Worm (Caenorhabditis elegans) whole organism, dauer: ENCODE measurements around the gene srh-115.

Experiments used
- unc-62 ChIP-seq: sonication (generic microtip); optimal IDR thresholded peaks from 2 replicates; lab custom pipeline; 2017; ENCODE audit warnings: missing biosample characterization, missing genetic modification reagents, missing genetic modification characterization

The srh-115 gene

ce11 chrV:17255454-17255853 lies at the start of gene srh-115:
Gene srh-115, plus strand, starts transcription at chrV:17255754.
- no peak for TF ChIP-seq unc-62 (GFP tag; lab: Kevin White, UChicago)

DNA sequence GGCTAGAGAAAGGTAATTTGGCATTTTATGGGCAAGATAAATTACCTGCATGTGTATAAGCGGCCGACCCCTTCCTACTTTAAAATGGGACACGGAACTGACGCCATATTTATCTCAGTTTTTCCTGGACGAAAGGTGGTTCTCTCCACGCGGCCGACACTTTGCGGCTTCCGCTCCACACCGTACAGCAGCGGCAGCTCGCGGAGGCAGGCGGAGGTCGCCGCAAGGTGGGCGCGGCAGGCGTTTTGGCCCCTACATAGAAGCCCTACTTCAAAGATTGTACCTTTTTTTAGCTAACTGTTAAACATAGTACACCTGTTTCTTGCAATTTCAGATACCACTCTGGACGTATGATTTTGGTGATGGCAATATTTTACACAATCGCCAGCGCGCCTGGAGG lies 49.1 kb upstream of the srh-115 start:
- no peak for TF ChIP-seq unc-62 (GFP tag; lab: Kevin White, UChicago)

ce11 chrV:17208045-17208444 lies 47.5 kb upstream of the srh-115 start, which contains the start of gene Y68A4A.13:
Gene Y68A4A.13, minus strand, starts transcription at chrV:17208145.
- no peak for TF ChIP-seq unc-62 (GFP tag; lab: Kevin White, UChicago)

DNA sequence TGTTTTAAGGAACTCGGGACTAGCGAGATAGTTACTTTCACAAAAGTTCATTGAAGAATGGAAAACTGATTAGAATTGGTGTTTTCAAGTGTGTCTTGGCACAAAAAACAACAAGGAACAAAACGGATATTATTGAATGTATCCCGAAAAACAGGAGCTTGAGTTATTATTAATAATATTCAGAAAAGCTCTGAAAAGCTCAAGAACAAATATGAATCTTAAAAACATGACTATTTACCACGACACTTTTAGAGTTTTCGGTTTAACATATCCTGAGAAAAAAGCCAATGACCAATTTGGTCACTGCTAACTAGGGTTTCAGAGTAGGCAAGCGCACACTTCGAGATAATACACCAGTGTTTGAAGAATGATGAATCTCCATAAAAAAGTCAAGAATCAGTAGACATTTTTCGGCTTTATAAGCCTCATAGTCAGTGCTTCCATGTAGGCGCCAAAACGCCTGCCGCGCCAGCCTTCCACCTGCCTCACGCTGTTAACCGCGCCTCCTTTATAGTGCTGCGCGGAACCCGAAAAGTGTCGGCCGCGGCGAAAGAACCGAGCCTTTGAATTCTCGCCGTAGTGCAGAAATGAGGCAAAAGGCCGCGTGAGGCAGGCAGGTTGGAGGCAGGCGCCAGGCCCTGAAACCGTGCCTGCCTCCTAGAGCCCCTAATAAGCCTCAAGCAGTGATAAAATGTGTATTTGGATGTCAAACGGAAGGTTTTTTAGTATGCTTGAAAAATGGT lies 43.4 kb upstream of the srh-115 start, which contains the start of gene srh-236:
Gene srh-236, minus strand, starts transcription at position 51 of the 743 bp plus-strand sequence.
- TF ChIP-seq unc-62 (GFP tag; lab: Kevin White, UChicago), result no peak

DNA sequence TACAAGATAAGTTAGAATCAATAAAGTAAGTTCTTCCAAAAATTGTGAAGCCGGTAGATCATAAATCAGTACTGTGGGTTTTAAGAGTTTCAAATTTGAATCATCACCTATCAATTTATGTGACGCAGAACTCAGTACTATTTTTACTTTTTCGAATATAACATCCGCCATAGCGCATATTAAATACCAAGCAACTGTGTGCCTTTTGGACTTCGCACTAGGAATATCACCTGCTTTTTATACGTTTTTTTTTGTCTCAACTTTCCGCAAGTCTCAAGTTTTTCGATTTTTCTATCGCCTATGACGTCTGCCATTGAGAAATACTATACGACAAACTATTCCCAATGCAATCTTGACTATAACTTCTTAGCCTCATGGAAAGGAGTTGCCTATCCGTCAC lies 42.8 kb upstream of the srh-115 start, which contains the start of gene srh-113:
Gene srh-113, plus strand, starts transcription at position 301 of the 400 bp plus-strand sequence.
- TF ChIP-seq unc-62 (GFP tag; lab: Kevin White, UChicago), result no peak

DNA sequence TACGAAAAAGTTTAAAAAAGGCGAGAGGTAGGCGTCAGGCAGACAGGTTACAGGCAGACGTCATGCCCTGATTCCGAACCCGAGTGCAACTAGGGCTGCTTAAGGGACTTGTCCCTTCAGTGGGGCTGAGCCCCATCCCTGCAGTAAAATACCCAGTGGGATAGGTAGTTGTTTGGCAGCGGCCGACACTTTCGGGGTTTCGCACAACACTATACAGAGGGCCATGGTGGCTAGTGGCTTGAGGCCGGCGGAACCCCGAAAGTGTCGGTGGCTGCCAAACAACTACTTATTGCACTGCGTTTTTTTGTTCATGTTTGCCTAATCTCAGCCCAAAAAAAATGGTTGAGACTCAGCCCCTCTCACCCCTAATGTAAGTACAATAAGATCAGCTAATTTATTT lies 40.0 kb upstream of the srh-115 start:
- TF ChIP-seq unc-62 (GFP tag; lab: Kevin White, UChicago), result no peak

DNA sequence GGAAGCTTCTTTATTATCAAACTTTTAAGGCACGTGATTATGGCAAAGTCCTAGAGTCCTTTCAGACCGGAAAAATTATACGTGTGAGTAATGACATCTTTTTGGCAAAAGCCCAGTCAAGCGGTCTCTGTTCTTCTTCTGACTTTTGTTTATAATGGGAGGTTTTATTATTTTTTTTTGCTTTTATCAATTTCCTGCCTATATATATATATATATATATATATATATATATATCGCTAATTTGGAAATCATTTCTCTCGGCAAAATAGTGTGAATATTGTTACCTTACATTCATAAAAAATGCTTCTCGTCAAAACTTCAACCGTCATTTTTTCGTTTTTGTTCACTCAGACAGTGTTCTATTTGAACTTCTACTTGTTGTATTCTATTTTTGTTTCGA lies 37.9 kb upstream of the srh-115 start, which contains the start of gene srbc-62:
Gene srbc-62, plus strand, starts transcription at position 301 of the 400 bp plus-strand sequence.
- no peak for TF ChIP-seq unc-62 (GFP tag; lab: Kevin White, UChicago)

DNA sequence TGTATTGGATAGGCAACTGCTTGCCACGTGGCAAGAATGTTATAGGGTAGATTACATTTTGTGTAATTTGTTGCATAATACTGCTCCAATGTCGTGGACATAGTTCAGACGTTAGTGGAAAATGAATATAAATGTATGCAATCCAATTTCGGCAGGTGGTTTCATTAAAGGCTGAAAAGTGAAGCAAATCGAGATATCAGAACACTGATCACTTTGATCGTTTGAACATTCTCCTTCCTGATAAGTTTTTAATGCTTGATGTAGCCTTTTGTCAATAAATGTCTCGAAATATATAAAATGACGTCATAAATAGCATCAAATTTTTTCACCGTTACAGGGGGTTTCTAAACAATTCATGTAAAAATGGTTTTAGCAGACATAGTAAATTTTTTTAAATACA lies 35.2 kb upstream of the srh-115 start, which contains the start of gene srh-109:
Gene srh-109, minus strand, starts transcription at position 101 of the 400 bp plus-strand sequence.
- TF ChIP-seq unc-62 (GFP tag; lab: Kevin White, UChicago), result no peak

DNA sequence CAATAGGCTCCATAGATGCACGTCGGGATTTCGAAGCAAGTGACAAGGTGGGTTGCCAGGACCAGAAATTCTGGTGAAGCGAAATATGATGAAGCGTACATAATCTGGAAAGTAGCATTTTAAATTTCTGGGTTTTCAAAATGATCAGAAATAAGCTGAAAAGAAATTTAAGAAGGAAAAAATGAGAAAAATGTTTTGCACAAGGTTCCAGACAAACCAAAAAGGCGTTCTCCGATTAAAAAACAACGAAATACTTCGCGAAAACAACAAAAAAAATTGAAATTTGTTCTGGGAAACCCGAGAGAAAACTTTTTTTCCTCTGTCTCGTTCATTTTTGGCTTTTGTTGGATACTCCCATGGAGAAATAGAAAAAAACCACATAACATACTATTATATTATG lies 32.2 kb upstream of the srh-115 start, which contains the start of gene srh-252:
Gene srh-252, minus strand, starts transcription at position 101 of the 400 bp plus-strand sequence.
- no peak for TF ChIP-seq unc-62 (GFP tag; lab: Kevin White, UChicago)

DNA sequence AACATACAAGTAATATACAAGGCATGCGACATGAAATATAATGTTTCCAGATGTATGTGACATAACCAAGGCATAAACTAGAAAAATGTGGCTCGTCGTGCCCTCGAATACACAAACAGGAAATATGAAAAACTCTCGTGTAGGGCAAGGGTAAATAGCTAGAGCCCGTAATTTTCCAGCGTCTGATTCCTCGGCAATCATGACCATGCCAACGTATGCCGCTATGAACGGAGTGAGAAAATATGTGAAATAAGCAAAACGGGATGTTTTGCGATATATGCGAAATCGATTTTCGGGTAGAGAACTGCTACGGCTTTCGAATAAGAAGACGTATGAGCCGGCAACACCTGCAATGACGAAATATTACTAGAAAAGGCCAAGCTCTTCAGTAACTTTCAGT lies 30.2 kb upstream of the srh-115 start, which contains the start of gene scl-25:
Gene scl-25, plus strand, starts transcription at position 301 of the 400 bp plus-strand sequence.
- TF ChIP-seq unc-62 (GFP tag; lab: Kevin White, UChicago), result no peak

- TF ChIP-seq unc-62 (GFP tag; lab: Kevin White, UChicago), result no peak
Measured at ce11 chrV:17226119-17226518, 29.4 kb upstream of the srh-115 start, which contains the start of gene srh-112. Gene srh-112, minus strand, starts transcription at chrV:17226219.

ce11 chrV:17232403-17232802 lies 23.2 kb upstream of the srh-115 start:
- no peak for TF ChIP-seq unc-62 (GFP tag; lab: Kevin White, UChicago)

DNA sequence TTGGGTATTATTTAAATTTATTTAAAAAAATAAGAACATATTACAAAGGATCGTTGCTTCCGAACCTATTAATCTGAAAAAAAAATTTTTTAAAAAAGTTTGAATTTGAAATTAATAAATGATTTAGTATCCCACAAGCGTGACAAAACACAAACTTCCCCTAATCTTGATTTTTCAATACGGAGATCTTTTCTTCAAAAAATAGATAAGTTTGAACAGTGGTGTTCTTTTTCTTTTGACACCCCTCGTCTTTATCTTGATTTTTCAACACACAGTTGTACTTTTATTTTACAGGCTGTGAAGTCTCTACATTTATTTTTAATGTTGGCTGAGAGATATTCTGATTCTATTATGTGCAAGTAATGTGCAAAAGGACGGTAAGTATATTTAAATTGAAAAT lies 19.2 kb upstream of the srh-115 start, which contains the start of gene T19C9.10:
Gene T19C9.10, plus strand, starts transcription at position 248 of the 400 bp plus-strand sequence.
- TF ChIP-seq unc-62 (GFP tag; lab: Kevin White, UChicago), result no peak

ce11 chrV:17238799-17239198 lies 16.8 kb upstream of the srh-115 start, which contains the start of gene T19C9.8:
Gene T19C9.8, plus strand, starts transcription at chrV:17239097.
- no peak for TF ChIP-seq unc-62 (GFP tag; lab: Kevin White, UChicago)

DNA sequence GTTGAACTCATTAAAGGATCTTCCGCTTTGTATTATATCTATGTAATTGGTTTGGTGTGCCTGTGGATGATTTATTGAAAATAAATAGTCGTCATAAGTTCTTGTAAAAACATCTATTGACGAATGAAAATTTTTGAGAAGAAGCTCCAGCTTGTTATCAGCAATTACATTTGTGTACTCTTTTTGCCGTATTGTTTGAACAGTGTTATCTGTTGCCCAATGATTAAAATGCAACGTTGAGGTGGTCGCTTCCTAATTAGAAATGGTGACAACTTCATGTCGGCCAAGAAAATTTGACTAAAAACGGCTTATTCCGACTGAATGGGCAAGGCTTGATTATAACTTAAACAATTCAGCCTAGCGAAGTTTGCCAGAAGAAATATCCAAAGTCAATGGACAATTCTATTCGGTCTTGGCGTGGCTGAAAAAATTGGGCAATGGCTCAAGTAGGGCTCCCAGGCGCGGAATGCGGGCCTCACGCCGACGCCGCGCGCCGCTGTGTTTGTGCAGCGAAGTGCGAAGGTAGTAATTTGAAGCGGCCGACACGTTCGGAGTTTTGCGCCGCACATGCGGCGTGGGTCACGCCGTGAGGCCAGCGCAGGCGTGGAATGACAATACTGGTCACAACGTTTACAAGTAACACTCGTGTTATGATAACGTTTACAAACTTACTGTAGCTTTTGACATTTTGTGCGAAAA lies 14.8 kb upstream of the srh-115 start:
- TF ChIP-seq unc-62 (GFP tag; lab: Kevin White, UChicago), result no peak

DNA sequence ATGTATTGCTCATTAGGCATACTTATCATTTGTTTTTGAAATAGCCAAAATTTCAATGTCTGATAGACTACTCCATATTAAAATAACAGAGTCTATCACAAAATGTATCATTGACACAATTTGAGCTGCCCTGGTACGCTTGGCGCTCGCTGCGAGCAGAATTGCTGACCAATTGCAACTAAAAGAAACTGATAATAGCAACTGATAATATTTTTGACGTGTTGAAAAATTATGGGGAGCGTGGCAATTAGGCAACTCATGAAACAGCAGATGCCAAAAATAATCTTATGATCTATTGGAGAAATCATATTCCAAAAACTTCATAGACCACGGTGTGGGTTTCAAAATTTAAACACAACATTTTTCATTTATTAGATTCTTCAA lies 14.3 kb upstream of the srh-115 start:
- no peak for TF ChIP-seq unc-62 (GFP tag; lab: Kevin White, UChicago)
